Worm (Caenorhabditis elegans) whole organism, mixed stage, embryonic: ENCODE measurements around the gene rab-3.
A peak's percentile ranks its signal among the peaks of the same experiment; 100 is the strongest.

Experiments
- blmp-1 ChIP-seq: fragments of 150-350 bp; optimal IDR thresholded peaks from 2 replicates; lab custom pipeline; 2014; ENCODE audit warnings: missing biosample characterization, missing genetic modification characterization
- ces-1 ChIP-seq: fragments of 150-350 bp; optimal IDR thresholded peaks from 2 replicates; lab custom pipeline; 2014; ENCODE audit warnings: missing biosample characterization, missing genetic modification reagents, missing genetic modification characterization
- drap-1 ChIP-seq: fragments of 200-800 bp; sonication (Bioruptor generic); optimal IDR thresholded peaks from 3 replicates; lab custom pipeline; 2018; ENCODE audit warnings: mild to moderate bottlenecking, missing genetic modification characterization, missing compliant biosample characterization
- elt-1 ChIP-seq: sonication (generic microtip); optimal IDR thresholded peaks from 2 replicates; lab custom pipeline; 2017; ENCODE audit warnings: missing genetic modification characterization, mild to moderate bottlenecking, missing compliant biosample characterization, antibody characterized with exemption, moderate library complexity, borderline replicate concordance; ENCODE audit not compliant: insufficient read depth
- elt-3 ChIP-seq: fragments of 150-350 bp; optimal IDR thresholded peaks from 2 replicates; lab custom pipeline; 2014; ENCODE audit warnings: missing biosample characterization, missing genetic modification characterization
- flh-1 ChIP-seq: fragments of 200-800 bp; sonication (Bioruptor generic); optimal IDR thresholded peaks from 2 replicates; lab custom pipeline; 2018; ENCODE audit warnings: mild to moderate bottlenecking, missing genetic modification characterization, moderate library complexity, missing compliant biosample characterization
- mab-5 ChIP-seq: fragments of 150-350 bp; optimal IDR thresholded peaks from 2 replicates; lab custom pipeline; 2014; ENCODE audit warnings: missing biosample characterization, missing genetic modification characterization
- nhr-12 ChIP-seq: fragments of 150-350 bp; optimal IDR thresholded peaks from 2 replicates; lab custom pipeline; 2014; ENCODE audit warnings: missing biosample characterization, missing genetic modification characterization
- nhr-28 ChIP-seq: fragments of 150-350 bp; optimal IDR thresholded peaks from 2 replicates; lab custom pipeline; 2014; ENCODE audit warnings: missing biosample characterization, missing genetic modification characterization
- nhr-76 ChIP-seq: sonication (generic microtip); optimal IDR thresholded peaks from 2 replicates; lab custom pipeline; 2017; ENCODE audit warnings: missing biosample characterization, missing genetic modification characterization
- pha-4 ChIP-seq: fragments of 150-350 bp; optimal IDR thresholded peaks from 2 replicates; lab custom pipeline; 2018; ENCODE audit warnings: missing biosample characterization, missing genetic modification reagents, missing genetic modification characterization
- snpc-4 ChIP-seq: fragments of 150-350 bp; optimal IDR thresholded peaks from 2 replicates; lab custom pipeline; 2014; ENCODE audit warnings: missing biosample characterization, missing genetic modification characterization
- sptf-1 ChIP-seq: sonication (generic microtip); optimal IDR thresholded peaks from 2 replicates; lab custom pipeline; 2017; ENCODE audit warnings: mild to moderate bottlenecking, missing genetic modification characterization, moderate library complexity, missing compliant biosample characterization
- unc-62 ChIP-seq: fragments of 150-350 bp; optimal IDR thresholded peaks from 2 replicates; lab custom pipeline; 2014; ENCODE audit warnings: missing biosample characterization, missing genetic modification reagents, missing genetic modification characterization

ce11 chrII:5725094-5725493 lies 2.6 kb downstream of the rab-3 start:
- no peak for TF ChIP-seq blmp-1 (tag; lab: Kevin White, UChicago)
- no peak for TF ChIP-seq nhr-76 (tag; lab: Kevin White, UChicago)
- TF ChIP-seq elt-3 (tag; lab: Kevin White, UChicago): no peak
- peak; percentile 63 for TF ChIP-seq ces-1 (GFP tag; lab: Kevin White, UChicago)
- no peak for TF ChIP-seq unc-62 (GFP tag; lab: Kevin White, UChicago)
- TF ChIP-seq drap-1: no peak
- no peak for TF ChIP-seq sptf-1 (tag; lab: Kevin White, UChicago)
- no peak for TF ChIP-seq pha-4 (tag; lab: Kevin White, UChicago)
- no peak for TF ChIP-seq flh-1
- TF ChIP-seq elt-1 (tag; lab: Kevin White, UChicago): no peak
- no peak for TF ChIP-seq nhr-28 (tag; lab: Kevin White, UChicago)
- TF ChIP-seq nhr-12: no peak
- no peak for TF ChIP-seq snpc-4 (tag; lab: Kevin White, UChicago)
- TF ChIP-seq mab-5 (tag; lab: Kevin White, UChicago): no peak
